Worm (Caenorhabditis elegans) whole organism, early embryonic: Measurements from ENCODE around the gene gcna-1.

Experiments used
- F13C5.2 ChIP-seq: sonication (generic microtip); optimal IDR thresholded peaks from 2 replicates; lab custom pipeline; 2017; ENCODE audit warnings: mild to moderate bottlenecking, missing genetic modification characterization, inconsistent platforms, missing compliant biosample characterization
- aly-1 ChIP-seq: sonication (generic microtip); optimal IDR thresholded peaks from 2 replicates; lab custom pipeline; 2016; ENCODE audit warnings: missing genetic modification characterization, missing compliant biosample characterization
- ama-1 ChIP-seq: fragments of 150-350 bp; optimal IDR thresholded peaks from 2 replicates; lab custom pipeline; 2014
- ceh-13 ChIP-seq: fragments of 200-800 bp; sonication (Bioruptor generic); optimal IDR thresholded peaks from 2 replicates; lab custom pipeline; 2018; ENCODE audit warnings: mild to moderate bottlenecking, missing genetic modification characterization, missing compliant biosample characterization
- ceh-36 ChIP-seq: sonication (generic microtip); optimal IDR thresholded peaks from 2 replicates; lab custom pipeline; 2016; ENCODE audit warnings: missing genetic modification characterization, inconsistent platforms, missing compliant biosample characterization
- ets-7 ChIP-seq: sonication (generic microtip); optimal IDR thresholded peaks from 2 replicates; lab custom pipeline; 2016; ENCODE audit warnings: missing genotype, missing genetic modification characterization, missing compliant biosample characterization
- flt-1 ChIP-seq: fragments of 200-800 bp; sonication (Bioruptor generic); IDR thresholded peaks from 2 replicates; pipeline ENCODE4 v1.3.6; 2022; ENCODE audit warnings: missing genetic modification characterization, missing compliant biosample characterization
- hmbx-1 ChIP-seq: sonication (generic microtip); optimal IDR thresholded peaks from 2 replicates; lab custom pipeline; 2016; ENCODE audit warnings: mild to moderate bottlenecking, missing genetic modification characterization, missing compliant biosample characterization
- hnd-1 ChIP-seq: sonication (generic microtip); optimal IDR thresholded peaks from 2 replicates; lab custom pipeline; 2016; ENCODE audit warnings: missing genetic modification characterization, missing compliant biosample characterization
- pes-1 ChIP-seq: fragments of 200-800 bp; sonication (Bioruptor generic); IDR thresholded peaks from 2 replicates; pipeline ENCODE4 v1.3.6; 2022; ENCODE audit warnings: missing genetic modification reagents, missing genetic modification characterization, missing compliant biosample characterization
- scrt-1 ChIP-seq: fragments of 200-800 bp; sonication (Bioruptor generic); IDR thresholded peaks from 2 replicates; pipeline ENCODE4 v1.3.6; 2022; ENCODE audit warnings: missing genetic modification characterization, missing compliant biosample characterization
- sea-1 ChIP-seq: fragments of 200-800 bp; sonication (Bioruptor generic); conservative IDR thresholded peaks from 2 replicates; pipeline ENCODE4 v1.3.6; 2022; ENCODE audit warnings: missing genetic modification characterization, missing compliant biosample characterization
- tbx-11 ChIP-seq: fragments of 200-800 bp; sonication (Bioruptor generic); IDR thresholded peaks from 2 replicates; pipeline ENCODE4 v1.3.6; 2022; ENCODE audit warnings: missing genetic modification characterization, missing compliant biosample characterization
- tra-4 ChIP-seq: sonication (generic microtip); optimal IDR thresholded peaks from 2 replicates; lab custom pipeline; 2017; ENCODE audit warnings: missing genetic modification characterization, missing compliant biosample characterization

DNA sequence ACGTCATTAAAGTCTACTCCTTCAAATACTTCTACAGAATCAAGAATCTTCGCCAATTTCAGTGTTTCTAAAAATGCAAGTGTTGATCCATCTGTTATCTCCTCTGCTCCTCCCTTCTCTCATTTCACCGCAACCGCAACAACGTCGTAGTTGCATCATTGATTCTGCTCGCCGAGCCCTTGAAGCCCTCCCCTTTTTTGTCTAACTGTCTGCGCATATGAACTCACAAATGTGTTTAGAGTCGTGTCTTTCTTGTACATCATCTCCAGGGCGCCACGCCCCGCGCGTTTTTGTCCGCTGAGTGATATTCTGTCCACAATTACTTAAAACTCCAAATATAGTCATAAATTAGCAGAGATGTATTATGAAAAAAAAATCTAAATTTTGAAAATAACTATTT, 20.9 kb downstream of the gcna-1 start:
- TF ChIP-seq sea-1 (GFP tag; lab: Robert Waterston, UW), result no peak
- TF ChIP-seq ama-1 (lab: Kevin White, UChicago), result no peak
- no peak for TF ChIP-seq ceh-13 (GFP tag; lab: Kevin White, UChicago)
- TF ChIP-seq scrt-1, result no peak
- no peak for TF ChIP-seq aly-1 (tag; lab: Kevin White, UChicago)
- TF ChIP-seq ets-7 (tag; lab: Kevin White, UChicago), result no peak
- no peak for TF ChIP-seq pes-1 (GFP tag; lab: Robert Waterston, UW)
- TF ChIP-seq hnd-1, result no peak
- no peak for TF ChIP-seq tra-4 (tag; lab: Kevin White, UChicago)
- TF ChIP-seq ceh-36 (tag; lab: Kevin White, UChicago), result no peak
- no peak for TF ChIP-seq F13C5.2 (tag; lab: Kevin White, UChicago)
- TF ChIP-seq hmbx-1 (tag; lab: Kevin White, UChicago), result no peak
- TF ChIP-seq flt-1 (GFP tag; lab: Robert Waterston, UW), result no peak
- TF ChIP-seq tbx-11 (GFP tag; lab: Robert Waterston, UW), result no peak
